Worm (Caenorhabditis elegans) whole organism, L2 larva: ENCODE measurements around the gene dohh-1.

ENCODE experiments used
- alr-1 ChIP-seq: fragments of 150-350 bp; optimal IDR thresholded peaks from 2 replicates; lab custom pipeline; 2014; ENCODE audit warnings: missing biosample characterization, missing genetic modification characterization
- nhr-25 ChIP-seq: fragments of 150-350 bp; sonication (generic microtip); optimal IDR thresholded peaks from 3 replicates; lab custom pipeline; 2014; ENCODE audit warnings: missing biosample characterization, missing genetic modification characterization
- nhr-77 ChIP-seq: fragments of 150-350 bp; optimal IDR thresholded peaks from 2 replicates; lab custom pipeline; 2014; ENCODE audit warnings: missing biosample characterization, missing genetic modification characterization
- zag-1 ChIP-seq: fragments of 150-350 bp; optimal IDR thresholded peaks from 2 replicates; lab custom pipeline; 2014; ENCODE audit warnings: missing biosample characterization, missing genetic modification characterization

DNA sequence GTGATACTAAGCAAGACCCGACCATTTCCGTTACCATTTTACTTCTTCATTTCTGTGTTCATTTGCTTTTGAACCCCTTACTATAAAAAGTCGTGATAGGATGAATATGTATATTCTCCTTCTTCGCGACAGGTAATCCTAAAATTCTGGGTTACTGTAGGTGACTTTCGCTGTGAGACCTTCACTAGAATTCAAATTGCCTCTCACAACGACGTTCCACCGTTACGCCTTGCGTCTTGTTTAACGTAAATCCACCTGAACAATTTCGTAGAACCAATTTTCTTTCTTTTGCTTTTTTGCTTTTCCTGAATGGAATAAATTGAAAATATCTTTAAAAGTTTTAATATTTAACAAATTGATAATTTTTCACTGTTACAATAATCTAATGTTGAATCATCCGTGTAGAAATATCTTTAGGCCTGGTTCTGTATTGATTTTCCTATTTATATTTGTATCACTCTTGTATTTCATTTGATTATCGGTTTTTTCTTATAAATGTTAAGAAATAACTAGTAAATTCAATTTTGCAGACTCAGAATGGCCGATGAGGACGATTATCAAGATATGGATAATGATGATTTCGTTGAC, 818 bp upstream of the dohh-1 start, which contains the start of gene rpb-6:
- TF ChIP-seq nhr-77 (tag; lab: Kevin White, UChicago): no peak
- no peak for TF ChIP-seq alr-1 (tag; lab: Kevin White, UChicago)
- TF ChIP-seq zag-1 (tag; lab: Kevin White, UChicago): no peak
- TF ChIP-seq nhr-25 (tag; lab: Kevin White, UChicago): no peak
